Worm (Caenorhabditis elegans) whole organism, L3 larva: ENCODE data around the gene ZK892.3.
A peak's percentile ranks its signal among the peaks of the same experiment; 100 is the strongest.

Experiments
- R02D3.7 ChIP-seq: fragments of 150-350 bp; optimal IDR thresholded peaks from 2 replicates; lab custom pipeline; 2014; ENCODE audit warnings: missing biosample characterization, missing genetic modification characterization
- aly-2 ChIP-seq: fragments of 150-350 bp; optimal IDR thresholded peaks from 2 replicates; lab custom pipeline; 2014; ENCODE audit warnings: missing biosample characterization, missing genetic modification characterization
- ceh-16 ChIP-seq: sonication (generic microtip); optimal IDR thresholded peaks from 2 replicates; lab custom pipeline; 2017; ENCODE audit warnings: missing biosample characterization, missing genetic modification characterization
- ceh-28 ChIP-seq: fragments of 150-350 bp; optimal IDR thresholded peaks from 2 replicates; lab custom pipeline; 2014; ENCODE audit warnings: missing biosample characterization, missing genetic modification reagents, missing genetic modification characterization
- ceh-9 ChIP-seq: sonication (generic microtip); optimal IDR thresholded peaks from 2 replicates; lab custom pipeline; 2018; ENCODE audit warnings: missing biosample characterization, missing genetic modification characterization
- daf-12 ChIP-seq: fragments of 150-350 bp; optimal IDR thresholded peaks from 2 replicates; lab custom pipeline; 2014; ENCODE audit warnings: missing biosample characterization, missing genetic modification reagents, missing genetic modification characterization
- egl-5 ChIP-seq: fragments of 150-350 bp; optimal IDR thresholded peaks from 2 replicates; lab custom pipeline; 2017; ENCODE audit warnings: missing biosample characterization, missing genetic modification reagents, missing genetic modification characterization, inconsistent platforms
- elt-2 ChIP-seq: sonication (generic microtip); optimal IDR thresholded peaks from 2 replicates; lab custom pipeline; 2016; ENCODE audit warnings: missing genetic modification reagents, mild to moderate bottlenecking, missing genetic modification characterization, missing compliant biosample characterization
- elt-3 ChIP-seq, 3 experiments: fragments of 150-350 bp in 1 of 3; sonication (generic microtip) in 2 of 3; optimal IDR thresholded peaks; 2 replicates in 2 of 3; 4 replicates in 1 of 3; lab custom pipeline; 2014 to 2017; ENCODE audit warnings: missing biosample characterization in 3 of 3, missing genetic modification characterization in 3 of 3
- eor-1 ChIP-seq, 2 experiments: fragments of 150-350 bp; optimal IDR thresholded peaks; 2 replicates each; lab custom pipeline; 2014 to 2018; ENCODE audit warnings: missing biosample characterization in 2 of 2, missing genetic modification characterization in 2 of 2
- fkh-10 ChIP-seq: sonication (generic microtip); optimal IDR thresholded peaks from 2 replicates; lab custom pipeline; 2017; ENCODE audit warnings: missing biosample characterization, missing genetic modification reagents, missing genetic modification characterization
- hmg-11 ChIP-seq: sonication (generic microtip); optimal IDR thresholded peaks from 2 replicates; lab custom pipeline; 2016; ENCODE audit warnings: missing genetic modification characterization, missing compliant biosample characterization
- jun-1 ChIP-seq: fragments of 150-350 bp; optimal IDR thresholded peaks from 2 replicates; lab custom pipeline; 2014; ENCODE audit warnings: missing biosample characterization, missing genetic modification reagents, missing genetic modification characterization
- lin-15B ChIP-seq: fragments of 150-350 bp; optimal IDR thresholded peaks from 2 replicates; lab custom pipeline; 2014; ENCODE audit warnings: missing biosample characterization, missing genetic modification characterization
- lin-39 ChIP-seq: fragments of 150-350 bp; optimal IDR thresholded peaks from 2 replicates; lab custom pipeline; 2018; ENCODE audit warnings: missing biosample characterization, missing genetic modification reagents, missing genetic modification characterization
- lsy-12 ChIP-seq: sonication (generic microtip); optimal IDR thresholded peaks from 2 replicates; lab custom pipeline; 2016; ENCODE audit warnings: mild to moderate bottlenecking, missing genetic modification characterization, missing compliant biosample characterization
- mdl-1 ChIP-seq: fragments of 150-350 bp; optimal IDR thresholded peaks from 2 replicates; lab custom pipeline; 2014; ENCODE audit warnings: missing biosample characterization, missing genetic modification characterization
- mml-1 ChIP-seq: fragments of 150-350 bp; sonication (generic microtip); optimal IDR thresholded peaks from 3 replicates; lab custom pipeline; 2014; ENCODE audit warnings: missing biosample characterization, missing genetic modification characterization
- nfya-1 ChIP-seq: sonication (generic microtip); optimal IDR thresholded peaks from 2 replicates; lab custom pipeline; 2017; ENCODE audit warnings: missing genetic modification characterization, mild to moderate bottlenecking, missing compliant biosample characterization, antibody characterized with exemption, moderate library complexity; ENCODE audit not compliant: insufficient read depth
- nhr-11 ChIP-seq: fragments of 150-350 bp; optimal IDR thresholded peaks from 2 replicates; lab custom pipeline; 2014; ENCODE audit warnings: missing biosample characterization, missing genetic modification characterization
- nhr-12 ChIP-seq: fragments of 150-350 bp; optimal IDR thresholded peaks from 2 replicates; lab custom pipeline; 2014; ENCODE audit warnings: missing biosample characterization, missing genetic modification characterization
- nhr-23 ChIP-seq: fragments of 150-350 bp; optimal IDR thresholded peaks from 2 replicates; lab custom pipeline; 2014; ENCODE audit warnings: missing biosample characterization, missing genetic modification reagents, missing genetic modification characterization
- nhr-25 ChIP-seq: sonication (generic microtip); optimal IDR thresholded peaks from 2 replicates; lab custom pipeline; 2017; ENCODE audit warnings: missing biosample characterization, missing genetic modification characterization
- nhr-43 ChIP-seq: sonication (generic microtip); optimal IDR thresholded peaks from 2 replicates; lab custom pipeline; 2016; ENCODE audit warnings: mild to moderate bottlenecking, missing genetic modification characterization, missing compliant biosample characterization; ENCODE audit not compliant: poor library complexity, severe bottlenecking
- nhr-67 ChIP-seq: fragments of 150-350 bp; optimal IDR thresholded peaks from 2 replicates; lab custom pipeline; 2014; ENCODE audit warnings: missing biosample characterization, missing genetic modification characterization
- pha-4 ChIP-seq: fragments of 150-350 bp; optimal IDR thresholded peaks from 2 replicates; lab custom pipeline; 2014; ENCODE audit warnings: missing biosample characterization, missing genetic modification reagents, missing genetic modification characterization
- pqm-1 ChIP-seq: fragments of 150-350 bp; optimal IDR thresholded peaks from 2 replicates; lab custom pipeline; 2017; ENCODE audit warnings: missing biosample characterization, missing genetic modification characterization, inconsistent platforms
- skn-1 ChIP-seq: fragments of 150-350 bp; optimal IDR thresholded peaks from 2 replicates; lab custom pipeline; 2014; ENCODE audit warnings: missing biosample characterization, missing genetic modification characterization
- snpc-4 ChIP-seq: fragments of 150-350 bp; optimal IDR thresholded peaks from 2 replicates; lab custom pipeline; 2014; ENCODE audit warnings: missing biosample characterization, missing genetic modification characterization
- tbx-2 ChIP-seq: sonication (generic microtip); optimal IDR thresholded peaks from 2 replicates; lab custom pipeline; 2016; ENCODE audit warnings: mild to moderate bottlenecking, missing genetic modification characterization, missing compliant biosample characterization
- unc-39 ChIP-seq: sonication (generic microtip); optimal IDR thresholded peaks from 4 replicates; lab custom pipeline; 2017; ENCODE audit warnings: missing biosample characterization, missing genetic modification characterization
- unc-62 ChIP-seq: fragments of 150-350 bp; sonication (generic microtip); optimal IDR thresholded peaks from 4 replicates; lab custom pipeline; 2014; ENCODE audit warnings: missing biosample characterization, missing genetic modification reagents, missing genetic modification characterization
- ztf-4 ChIP-seq: fragments of 150-350 bp; optimal IDR thresholded peaks from 2 replicates; lab custom pipeline; 2014; ENCODE audit warnings: missing biosample characterization, missing genetic modification characterization

ZK892.3 gene

ce11 chrII:10029890-10030289 lies 28.2 kb downstream of the ZK892.3 start, which contains the start of gene ttc-36:
TSS of gene ttc-36 (plus strand) at chrII:10030190.
- TF ChIP-seq unc-39 (tag; lab: Kevin White, UChicago) = no peak
- no peak for TF ChIP-seq hmg-11 (tag; lab: Kevin White, UChicago)
- no peak for TF ChIP-seq nhr-67
- no peak for TF ChIP-seq ceh-28 (tag; lab: Kevin White, UChicago)
- TF ChIP-seq ztf-4 = no peak
- TF ChIP-seq aly-2 = no peak
- no peak for TF ChIP-seq elt-3 (tag; optimal IDR thresholded peaks at IDR 0.05; lab: Kevin White, UChicago)
- TF ChIP-seq snpc-4 (tag; lab: Kevin White, UChicago) = no peak
- no peak for TF ChIP-seq nhr-11
- no peak for TF ChIP-seq nhr-25 (tag; lab: Kevin White, UChicago)

ce11 chrII:10033163-10033871 lies 31.7 kb downstream of the ZK892.3 start, which contains the start of gene mtcu-2:
TSS of gene mtcu-2 (minus strand) at chrII:10033213.
- peak; percentile 57 for TF ChIP-seq nhr-25 (tag; lab: Kevin White, UChicago)
- peak; percentile 53 for TF ChIP-seq skn-1 (tag; lab: Kevin White, UChicago)
- TF ChIP-seq nhr-43 (tag; lab: Kevin White, UChicago) = peak; percentile 80
- peak; percentile 69 for TF ChIP-seq R02D3.7 (tag; lab: Kevin White, UChicago)
- TF ChIP-seq nhr-23 = peak; percentile 82
- TF ChIP-seq lin-15B (tag; lab: Kevin White, UChicago) = peak; percentile 92
- peak; percentile 41 for TF ChIP-seq snpc-4 (tag; lab: Kevin White, UChicago)
- peak; percentile 74 for TF ChIP-seq nfya-1
- TF ChIP-seq egl-5 (tag; lab: Kevin White, UChicago) = peak; percentile 18
- peak; percentile 60 for TF ChIP-seq jun-1
- peak; percentile 73 for TF ChIP-seq nhr-11
- peak; percentile 34 for TF ChIP-seq elt-2 (tag; lab: Kevin White, UChicago)
- peak; percentile 46 for TF ChIP-seq pqm-1 (tag; lab: Kevin White, UChicago)
- peak; percentile 33 for TF ChIP-seq lin-39 (tag; lab: Kevin White, UChicago)
- TF ChIP-seq pha-4 = peak; percentile 80
- TF ChIP-seq tbx-2 = peak; percentile 40
- peak; percentile 65 for TF ChIP-seq ceh-28 (tag; lab: Kevin White, UChicago)
- TF ChIP-seq lsy-12 (tag; lab: Kevin White, UChicago) = peak; percentile 75

- TF ChIP-seq nhr-25 (tag; lab: Kevin White, UChicago) = no peak
- TF ChIP-seq unc-39 (tag; lab: Kevin White, UChicago) = no peak
- TF ChIP-seq mdl-1 (tag; lab: Kevin White, UChicago) = no peak
- TF ChIP-seq elt-2 (tag; lab: Kevin White, UChicago) = no peak
- no peak for TF ChIP-seq hmg-11 (tag; lab: Kevin White, UChicago)
- TF ChIP-seq jun-1 = no peak
- TF ChIP-seq ceh-16 (tag; lab: Kevin White, UChicago) = no peak
- no peak for TF ChIP-seq ceh-28 (tag; lab: Kevin White, UChicago)
- TF ChIP-seq pqm-1 (tag; lab: Kevin White, UChicago) = no peak
- no peak for TF ChIP-seq nhr-11
- TF ChIP-seq egl-5 (tag; lab: Kevin White, UChicago) = no peak
- TF ChIP-seq nfya-1 = no peak
- TF ChIP-seq lin-39 (tag; lab: Kevin White, UChicago) = no peak
- no peak for TF ChIP-seq nhr-43 (tag; lab: Kevin White, UChicago)
Observed at ce11 chrII:10035425-10035824, 33.8 kb downstream of the ZK892.3 start.

ce11 chrII:10039799-10040198 lies 38.2 kb downstream of the ZK892.3 start, which contains the start of gene let-268:
TSS of gene let-268 (minus strand) at chrII:10039980.
- TF ChIP-seq nhr-12 (tag; lab: Kevin White, UChicago) = no peak
- TF ChIP-seq mml-1 (tag; lab: Kevin White, UChicago) = no peak
- TF ChIP-seq nfya-1 = peak; percentile 2

ce11 chrII:10040834-10041233 lies 39.2 kb downstream of the ZK892.3 start, which contains the start of gene ogr-2:
TSS of gene ogr-2 (plus strand) at chrII:10041134.
- no peak for TF ChIP-seq fkh-10
- TF ChIP-seq daf-12 = no peak
- no peak for TF ChIP-seq eor-1 (tag; optimal IDR thresholded peaks at IDR 0.05; lab: Kevin White, UChicago)
- no peak for TF ChIP-seq mdl-1 (tag; lab: Kevin White, UChicago)
- no peak for TF ChIP-seq elt-2 (tag; lab: Kevin White, UChicago)
- TF ChIP-seq ceh-9 = no peak
- no peak for TF ChIP-seq skn-1 (tag; lab: Kevin White, UChicago)
- TF ChIP-seq unc-62 (GFP tag; lab: Kevin White, UChicago) = no peak
- no peak for TF ChIP-seq nhr-11
